Worm (Caenorhabditis elegans) whole organism, L4 larva: ENCODE data around the gene R08A2.5.

Source experiments
- F44E2.7 ChIP-seq: fragments of 200-800 bp; sonication (Bioruptor generic); IDR thresholded peaks from 2 replicates; pipeline ENCODE4 v2.1.2; 2022; ENCODE audit warnings: missing genetic modification characterization, missing compliant biosample characterization
- R02D3.7 ChIP-seq: fragments of 150-350 bp; sonication (generic microtip); optimal IDR thresholded peaks from 3 replicates; lab custom pipeline; 2014; ENCODE audit warnings: missing biosample characterization, missing genetic modification characterization
- T20F7.1 ChIP-seq: fragments of 200-800 bp; sonication (Bioruptor generic); optimal IDR thresholded peaks from 2 replicates; lab custom pipeline; 2018; ENCODE audit warnings: mild to moderate bottlenecking, missing genetic modification characterization, missing compliant biosample characterization
- T26A8.4 ChIP-seq: fragments of 200-800 bp; sonication (Bioruptor generic); IDR thresholded peaks from 2 replicates; pipeline ENCODE4 v1.3.6; 2022; ENCODE audit warnings: missing genetic modification characterization, missing compliant biosample characterization
- Y5F2A.4 ChIP-seq: fragments of 200-800 bp; sonication (Bioruptor generic); optimal IDR thresholded peaks from 2 replicates; lab custom pipeline; 2018; ENCODE audit warnings: mild to moderate bottlenecking, missing genetic modification characterization, missing compliant biosample characterization
- aha-1 ChIP-seq: fragments of 150-350 bp; peaks from one replicate; lab custom pipeline; 2014; ENCODE audit warnings: missing biosample characterization, missing genetic modification characterization
- aly-2 ChIP-seq: sonication (generic microtip); optimal IDR thresholded peaks from 2 replicates; lab custom pipeline; 2018; ENCODE audit warnings: missing biosample characterization, missing genetic modification characterization
- ceh-44 ChIP-seq: fragments of 200-800 bp; sonication (Bioruptor generic); IDR thresholded peaks from 2 replicates; pipeline ENCODE4 v1.3.6; 2022; ENCODE audit warnings: missing genetic modification reagents, missing genetic modification characterization, missing compliant biosample characterization
- ceh-62 ChIP-seq: sonication (generic microtip); optimal IDR thresholded peaks from 2 replicates; lab custom pipeline; 2017; ENCODE audit warnings: missing biosample characterization, missing genetic modification characterization
- ceh-82 ChIP-seq: sonication (generic microtip); optimal IDR thresholded peaks from 2 replicates; lab custom pipeline; 2017; ENCODE audit warnings: missing biosample characterization, missing genetic modification characterization
- ces-1 ChIP-seq: fragments of 150-350 bp; sonication (generic microtip); optimal IDR thresholded peaks from 4 replicates; lab custom pipeline; 2014; ENCODE audit warnings: missing biosample characterization, missing genetic modification reagents, missing genetic modification characterization
- ctbp-1 ChIP-seq: fragments of 200-800 bp; sonication (Bioruptor generic); IDR thresholded peaks from 2 replicates; pipeline ENCODE4 v1.3.6; 2022; ENCODE audit warnings: missing genetic modification reagents, missing genetic modification characterization, missing compliant biosample characterization
- daf-12 ChIP-seq: fragments of 150-350 bp; optimal IDR thresholded peaks from 2 replicates; lab custom pipeline; 2014; ENCODE audit warnings: missing biosample characterization, missing genetic modification reagents, missing genetic modification characterization
- daf-19 ChIP-seq: fragments of 200-800 bp; sonication (Bioruptor generic); conservative IDR thresholded peaks from 2 replicates; pipeline ENCODE4 v1.3.6; 2022; ENCODE audit warnings: missing genetic modification characterization, missing compliant biosample characterization
- dmd-6 ChIP-seq: fragments of 200-800 bp; sonication (Bioruptor generic); IDR thresholded peaks from 2 replicates; pipeline ENCODE4 v1.3.6; 2022; ENCODE audit warnings: missing genetic modification reagents, missing genetic modification characterization, missing compliant biosample characterization
- dmd-9 ChIP-seq: fragments of 200-800 bp; sonication (Bioruptor generic); IDR thresholded peaks from 2 replicates; pipeline ENCODE4 v1.3.6; 2022; ENCODE audit warnings: missing genetic modification reagents, missing genetic modification characterization, missing compliant biosample characterization
- duxl-1 ChIP-seq: sonication (generic microtip); optimal IDR thresholded peaks from 2 replicates; lab custom pipeline; 2016; ENCODE audit warnings: mild to moderate bottlenecking, missing genetic modification characterization, moderate library complexity, missing compliant biosample characterization; ENCODE audit not compliant: poor library complexity
- dve-1 ChIP-seq: sonication (generic microtip); optimal IDR thresholded peaks from 2 replicates; lab custom pipeline; 2017; ENCODE audit warnings: antibody characterized with exemption, mild to moderate bottlenecking, missing genetic modification characterization, missing compliant biosample characterization; ENCODE audit not compliant: insufficient read depth
- fos-1 ChIP-seq: fragments of 150-350 bp; optimal IDR thresholded peaks from 2 replicates; lab custom pipeline; 2014; ENCODE audit warnings: missing biosample characterization, missing genetic modification characterization
- hmg-1.1 ChIP-seq: fragments of 200-800 bp; sonication (Bioruptor generic); IDR thresholded peaks from 2 replicates; pipeline ENCODE4 v1.3.6; 2022; ENCODE audit warnings: missing genetic modification reagents, missing genetic modification characterization, missing compliant biosample characterization
- jun-1 ChIP-seq: fragments of 150-350 bp; optimal IDR thresholded peaks from 2 replicates; lab custom pipeline; 2014; ENCODE audit warnings: missing biosample characterization, missing genetic modification reagents, missing genetic modification characterization
- lin-29 ChIP-seq: fragments of 200-800 bp; sonication (Bioruptor generic); IDR thresholded peaks from 2 replicates; pipeline ENCODE4 v1.3.6; 2022; ENCODE audit warnings: missing genetic modification reagents, missing genetic modification characterization, missing compliant biosample characterization
- mdt-29 ChIP-seq: fragments of 200-800 bp; sonication (Bioruptor generic); IDR thresholded peaks from 2 replicates; pipeline ENCODE4 v1.3.6; 2022; ENCODE audit warnings: missing genetic modification reagents, missing genetic modification characterization, missing compliant biosample characterization
- mep-1 ChIP-seq: fragments of 150-350 bp; sonication (generic microtip); optimal IDR thresholded peaks from 3 replicates; lab custom pipeline; 2014; ENCODE audit warnings: missing biosample characterization, missing genetic modification characterization
- mxl-3 ChIP-seq: fragments of 200-800 bp; sonication (Bioruptor generic); optimal IDR thresholded peaks from 2 replicates; lab custom pipeline; 2018; ENCODE audit warnings: mild to moderate bottlenecking, missing genetic modification characterization, missing compliant biosample characterization
- nhr-111 ChIP-seq: fragments of 200-800 bp; sonication (Bioruptor generic); optimal IDR thresholded peaks from 2 replicates; lab custom pipeline; 2018; ENCODE audit warnings: mild to moderate bottlenecking, missing genetic modification characterization, missing compliant biosample characterization
- nhr-28 ChIP-seq: fragments of 150-350 bp; optimal IDR thresholded peaks from 2 replicates; lab custom pipeline; 2014; ENCODE audit warnings: missing biosample characterization, missing genetic modification characterization
- nhr-48 ChIP-seq: sonication (generic microtip); optimal IDR thresholded peaks from 2 replicates; lab custom pipeline; 2016; ENCODE audit warnings: mild to moderate bottlenecking, missing genetic modification characterization, missing compliant biosample characterization
- nhr-76 ChIP-seq: fragments of 150-350 bp; optimal IDR thresholded peaks from 2 replicates; lab custom pipeline; 2014; ENCODE audit warnings: missing biosample characterization, missing genetic modification characterization
- nhr-77 ChIP-seq: fragments of 150-350 bp; optimal IDR thresholded peaks from 2 replicates; lab custom pipeline; 2014; ENCODE audit warnings: missing biosample characterization, missing genetic modification characterization
- php-3 ChIP-seq: fragments of 200-800 bp; sonication (Bioruptor generic); IDR thresholded peaks from 2 replicates; pipeline ENCODE4 v1.3.6; 2022; ENCODE audit warnings: missing genetic modification reagents, missing genetic modification characterization, missing compliant biosample characterization
- pqm-1 ChIP-seq: sonication (generic microtip); optimal IDR thresholded peaks from 2 replicates; lab custom pipeline; 2017; ENCODE audit warnings: missing biosample characterization, missing genetic modification characterization
- rbr-2 ChIP-seq: sonication (generic microtip); optimal IDR thresholded peaks from 2 replicates; lab custom pipeline; 2016; ENCODE audit warnings: missing genotype, missing genetic modification characterization, missing compliant biosample characterization
- sdz-12 ChIP-seq: fragments of 200-800 bp; sonication (Bioruptor generic); optimal IDR thresholded peaks from 2 replicates; lab custom pipeline; 2018; ENCODE audit warnings: mild to moderate bottlenecking, missing genetic modification characterization, missing compliant biosample characterization
- snpc-1.2 ChIP-seq: fragments of 200-800 bp; sonication (Bioruptor generic); IDR thresholded peaks from 2 replicates; pipeline ENCODE4 v1.3.6; 2022; ENCODE audit warnings: missing genetic modification reagents, missing genetic modification characterization, missing compliant biosample characterization
- snpc-4 ChIP-seq: fragments of 150-350 bp; optimal IDR thresholded peaks from 2 replicates; lab custom pipeline; 2014; ENCODE audit warnings: missing biosample characterization, missing genetic modification characterization
- spr-1 ChIP-seq: sonication (generic microtip); optimal IDR thresholded peaks from 2 replicates; lab custom pipeline; 2016; ENCODE audit warnings: mild to moderate bottlenecking, missing genetic modification characterization, missing compliant biosample characterization
- zfp-2 ChIP-seq: sonication (generic microtip); optimal IDR thresholded peaks from 2 replicates; lab custom pipeline; 2016; ENCODE audit warnings: mild to moderate bottlenecking, missing genetic modification characterization, missing compliant biosample characterization
- zfp-3 ChIP-seq: fragments of 200-800 bp; sonication (Bioruptor generic); conservative IDR thresholded peaks from 2 replicates; pipeline ENCODE4 v1.3.6; 2022; ENCODE audit warnings: missing genetic modification reagents, missing genetic modification characterization, missing compliant biosample characterization
- zip-11 ChIP-seq: fragments of 200-800 bp; sonication (Bioruptor generic); IDR thresholded peaks from 2 replicates; pipeline ENCODE4 v1.3.6; 2022; ENCODE audit warnings: missing genetic modification characterization, missing compliant biosample characterization
- ztf-7 ChIP-seq: fragments of 150-350 bp; optimal IDR thresholded peaks from 2 replicates; lab custom pipeline; 2014; ENCODE audit warnings: missing biosample characterization, missing genetic modification characterization

Gene R08A2.5

DNA sequence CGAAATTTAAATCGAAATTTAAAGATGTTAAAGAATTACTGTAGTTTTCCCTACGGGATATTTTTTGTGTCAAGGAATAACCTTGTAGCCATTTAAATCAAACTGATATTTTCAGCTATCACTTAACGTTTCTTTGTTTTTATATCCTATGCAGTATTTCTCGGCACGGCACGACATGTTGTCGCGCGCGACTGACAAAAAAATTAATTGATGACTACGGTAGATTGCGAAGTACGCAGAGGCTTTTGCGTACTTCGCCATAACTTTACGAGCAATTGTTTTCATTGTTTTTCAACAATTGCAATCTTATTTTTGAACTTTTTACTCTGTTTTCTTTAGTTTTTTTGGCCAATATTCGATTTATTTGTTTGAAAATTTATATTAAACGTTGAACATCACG, 14.4 kb upstream of the R08A2.5 start:
- TF ChIP-seq nhr-48 (tag; lab: Kevin White, UChicago) (no peak), mep-1 (tag; lab: Kevin White, UChicago) (no peak), ces-1 (no peak), T26A8.4 (GFP tag; lab: Robert Waterston, UW) (no peak), lin-29 (no peak), rbr-2 (tag; lab: Kevin White, UChicago) (no peak), snpc-4 (tag; lab: Kevin White, UChicago) (no peak), T20F7.1 (GFP tag; lab: Kevin White, UChicago) (no peak), spr-1 (tag; lab: Kevin White, UChicago) (no peak)
- TF ChIP-seq, all 104 proteins: peak for 0

DNA sequence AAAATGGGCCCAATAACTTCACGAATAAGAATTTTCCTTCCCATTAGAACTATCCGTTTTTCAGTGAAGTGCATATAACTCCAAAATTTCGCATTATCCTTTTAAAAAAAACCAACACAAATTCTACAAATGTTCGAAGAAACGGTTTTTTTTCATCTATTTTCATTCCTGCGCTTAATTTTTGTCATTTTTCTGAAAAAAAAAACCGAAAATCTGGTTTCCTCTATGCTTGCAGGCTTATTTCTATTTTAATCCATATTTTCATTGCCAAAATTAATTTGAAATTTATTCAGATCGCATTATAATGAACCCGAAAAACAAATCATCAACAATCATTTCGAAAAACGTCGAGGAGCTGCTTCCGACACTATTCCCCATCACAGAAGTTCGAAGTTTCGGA, 13.8 kb upstream of the R08A2.5 start, which contains the start of gene set-5:
Gene set-5, plus strand, starts transcription at position 301 of the 400 bp plus-strand sequence.
- peak; percentile 26 for TF ChIP-seq aha-1 (tag; lab: Kevin White, UChicago)
- no peak for TF ChIP-seq duxl-1
- TF ChIP-seq, all 104 proteins: peak for 1

DNA sequence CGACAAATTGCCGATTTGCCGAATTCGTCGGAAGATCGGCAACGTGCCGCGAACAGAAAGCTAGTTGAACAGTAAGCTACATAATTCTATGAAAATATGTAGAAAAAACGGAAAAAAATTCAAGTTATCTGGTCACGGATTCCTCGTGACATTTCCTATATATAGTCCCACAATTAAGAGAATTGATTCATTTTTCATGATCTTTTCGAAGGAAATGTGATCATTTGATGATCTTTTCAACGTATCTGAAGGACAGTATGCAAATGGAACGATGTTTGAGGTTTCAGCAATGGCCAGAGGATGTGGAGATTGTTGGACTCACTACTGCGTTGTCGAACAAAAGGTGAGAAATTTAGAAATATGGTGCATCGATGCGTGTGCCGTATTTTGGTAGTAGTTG, 4.5 kb upstream of the R08A2.5 start, which contains the start of gene R08A2.9:
Gene R08A2.9, plus strand, starts transcription at position 301 of the 400 bp plus-strand sequence.
- TF ChIP-seq nhr-76: no peak
- TF ChIP-seq dmd-9 (GFP tag; lab: Robert Waterston, UW): no peak
- no peak for TF ChIP-seq mxl-3 (GFP tag; lab: Kevin White, UChicago)

DNA sequence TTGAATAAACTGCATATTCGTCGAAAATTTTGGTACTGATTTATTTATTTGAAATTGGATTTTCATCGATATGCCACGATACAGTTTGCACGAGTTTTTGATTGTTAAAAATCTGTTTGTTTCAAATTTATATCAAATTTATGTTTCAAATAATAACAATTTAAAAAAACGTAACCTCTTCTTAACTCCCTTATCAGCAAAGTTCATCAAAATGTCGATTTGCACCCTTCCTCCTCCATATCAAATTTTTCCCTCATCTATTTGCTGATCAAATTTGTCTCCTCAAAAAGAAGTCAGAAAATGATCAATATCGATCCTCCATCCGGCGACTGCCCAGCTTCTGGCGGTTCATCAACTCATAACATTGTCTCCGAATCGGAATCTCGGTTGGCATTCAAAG, 1.3 kb upstream of the R08A2.5 start, which contains the start of gene ssp-33:
Gene ssp-33, plus strand, starts transcription at position 301 of the 400 bp plus-strand sequence.
- TF ChIP-seq zfp-3 (GFP tag; lab: Robert Waterston, UW) (no peak), jun-1 (tag; lab: Kevin White, UChicago) (no peak), zfp-2 (tag; lab: Kevin White, UChicago) (no peak), aly-2 (tag; lab: Kevin White, UChicago) (no peak), dve-1 (tag; lab: Kevin White, UChicago) (no peak), Y5F2A.4 (GFP tag; lab: Kevin White, UChicago) (no peak), zip-11 (no peak), mxl-3 (GFP tag; lab: Kevin White, UChicago) (no peak), snpc-4 (tag; lab: Kevin White, UChicago) (no peak), F44E2.7 (GFP tag; lab: Robert Waterston, UW) (no peak), ceh-62 (tag; lab: Kevin White, UChicago) (no peak), hmg-1.1 (no peak), dmd-9 (GFP tag; lab: Robert Waterston, UW) (no peak)
- TF ChIP-seq, all 104 proteins: peak for 0

DNA sequence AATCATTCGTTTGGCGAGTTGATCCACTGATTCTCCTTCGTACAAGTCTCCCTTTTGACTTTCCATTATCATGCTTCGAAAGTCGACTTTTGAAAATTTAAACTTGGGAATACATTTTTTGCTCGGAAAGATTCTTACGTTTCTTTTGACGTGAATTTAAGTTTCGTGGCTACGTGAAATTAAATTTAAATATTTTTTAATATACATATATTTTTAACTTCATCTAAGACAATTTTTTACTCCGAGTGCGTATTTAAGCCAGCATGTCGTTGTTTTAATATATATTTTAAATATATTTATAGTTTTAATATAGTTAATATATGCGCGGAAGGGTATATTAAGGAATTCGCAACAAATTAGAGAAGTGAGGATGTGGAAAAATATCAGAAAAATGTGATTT, 3.2 kb downstream of the R08A2.5 start, which contains the start of gene R08A2.2:
Gene R08A2.2, minus strand, starts transcription at position 101 of the 400 bp plus-strand sequence.
- TF ChIP-seq dve-1 (tag; lab: Kevin White, UChicago): no peak
- TF ChIP-seq ztf-7 (tag; lab: Kevin White, UChicago): no peak
- TF ChIP-seq nhr-76: no peak
- TF ChIP-seq daf-19: no peak
- no peak for TF ChIP-seq snpc-1.2 (GFP tag; lab: Robert Waterston, UW)
- no peak for TF ChIP-seq spr-1 (tag; lab: Kevin White, UChicago)
- TF ChIP-seq mdt-29 (GFP tag; lab: Robert Waterston, UW): no peak
- no peak for TF ChIP-seq R02D3.7 (tag; lab: Kevin White, UChicago)
- TF ChIP-seq fos-1 (tag; lab: Kevin White, UChicago): no peak
- no peak for TF ChIP-seq lin-29
- TF ChIP-seq aly-2 (tag; lab: Kevin White, UChicago): no peak
- no peak for TF ChIP-seq hmg-1.1
- no peak for TF ChIP-seq ceh-44 (GFP tag; lab: Robert Waterston, UW)

DNA sequence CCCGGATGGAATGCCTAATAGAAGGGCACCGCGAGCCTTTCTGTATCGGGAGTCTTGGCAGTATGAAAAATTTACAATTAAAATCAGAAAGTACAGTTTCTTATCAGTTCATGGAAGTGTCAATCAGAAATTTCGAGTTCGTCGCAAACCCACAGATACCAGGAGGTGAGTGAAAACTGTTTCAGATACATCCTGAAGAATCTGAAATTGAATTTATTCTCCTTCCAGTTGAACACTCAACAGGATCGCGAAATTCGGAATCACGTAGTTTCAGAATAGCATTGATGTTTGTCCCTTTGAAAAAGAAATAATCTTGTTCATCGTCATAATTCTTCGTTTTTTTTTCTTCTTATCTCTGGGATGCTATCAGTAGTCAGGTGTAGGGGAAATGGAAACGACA, 3.7 kb downstream of the R08A2.5 start, which contains the start of gene fbxa-147:
Gene fbxa-147, plus strand, starts transcription at position 386 of the 400 bp plus-strand sequence.
- TF ChIP-seq sdz-12 (GFP tag; lab: Kevin White, UChicago): no peak
- TF ChIP-seq nhr-28 (tag; lab: Kevin White, UChicago): peak; percentile 35
- TF ChIP-seq nhr-111 (GFP tag; lab: Kevin White, UChicago): no peak
- no peak for TF ChIP-seq nhr-77
- no peak for TF ChIP-seq zfp-2 (tag; lab: Kevin White, UChicago)
- TF ChIP-seq pqm-1: no peak
- TF ChIP-seq ceh-62 (tag; lab: Kevin White, UChicago): no peak
- TF ChIP-seq php-3: no peak
- TF ChIP-seq ctbp-1 (GFP tag; lab: Robert Waterston, UW): no peak
- TF ChIP-seq daf-12 (tag; lab: Kevin White, UChicago): no peak
- no peak for TF ChIP-seq ceh-82 (tag; lab: Kevin White, UChicago)
- TF ChIP-seq dmd-6 (GFP tag; lab: Robert Waterston, UW): peak; percentile 32
